Worm (Caenorhabditis elegans) whole organism, L1 larva: Measurements from ENCODE around the gene Y38H6A.5.

ENCODE experiments used
- F16B12.6 ChIP-seq: fragments of 150-350 bp; optimal IDR thresholded peaks from 2 replicates; lab custom pipeline; 2014; ENCODE audit warnings: missing biosample characterization, missing genetic modification characterization
- aha-1 ChIP-seq: fragments of 150-350 bp; optimal IDR thresholded peaks from 2 replicates; lab custom pipeline; 2014; ENCODE audit warnings: missing biosample characterization, missing genetic modification characterization
- ces-1 ChIP-seq: fragments of 150-350 bp; optimal IDR thresholded peaks from 2 replicates; lab custom pipeline; 2014; ENCODE audit warnings: missing biosample characterization, missing genetic modification reagents, missing genetic modification characterization
- fkh-10 ChIP-seq: sonication (generic microtip); optimal IDR thresholded peaks from 2 replicates; lab custom pipeline; 2017; ENCODE audit warnings: missing biosample characterization, missing genetic modification reagents, missing genetic modification characterization
- grh-1 ChIP-seq: fragments of 200-800 bp; sonication (Bioruptor generic); IDR thresholded peaks from 2 replicates; pipeline ENCODE4 v1.3.6; 2022; ENCODE audit warnings: missing genetic modification reagents, missing genetic modification characterization, missing compliant biosample characterization
- lin-13 ChIP-seq: fragments of 150-350 bp; optimal IDR thresholded peaks from 2 replicates; lab custom pipeline; 2014; ENCODE audit warnings: missing biosample characterization, missing genetic modification reagents, missing genetic modification characterization
- lin-15B ChIP-seq: fragments of 150-350 bp; sonication (generic microtip); optimal IDR thresholded peaks from 3 replicates; lab custom pipeline; 2014; ENCODE audit warnings: missing biosample characterization, missing genetic modification characterization
- lin-35 ChIP-seq, 2 experiments: fragments of 150-350 bp; optimal IDR thresholded peaks; 2 replicates each; lab custom pipeline; 2014; ENCODE audit warnings: missing biosample characterization in 2 of 2, missing genetic modification characterization in 2 of 2, missing genetic modification reagents in 2 of 2
- lsy-2 ChIP-seq, 2 experiments: fragments of 150-350 bp; optimal IDR thresholded peaks; 2 replicates each; lab custom pipeline; 2014; ENCODE audit warnings: missing biosample characterization in 2 of 2, missing genetic modification characterization in 2 of 2
- mdl-1 ChIP-seq, 2 experiments: fragments of 150-350 bp; optimal IDR thresholded peaks; 2 replicates each; lab custom pipeline; 2014 to 2017; ENCODE audit warnings: missing biosample characterization in 2 of 2, missing genetic modification characterization in 2 of 2, inconsistent platforms in 1 of 2
- nhr-11 ChIP-seq: fragments of 150-350 bp; optimal IDR thresholded peaks from 2 replicates; lab custom pipeline; 2014; ENCODE audit warnings: missing biosample characterization, missing genetic modification characterization
- nhr-12 ChIP-seq: sonication (generic microtip); optimal IDR thresholded peaks from 2 replicates; lab custom pipeline; 2017; ENCODE audit warnings: missing biosample characterization, missing genetic modification characterization
- unc-130 ChIP-seq: fragments of 150-350 bp; optimal IDR thresholded peaks from 2 replicates; lab custom pipeline; 2017; ENCODE audit warnings: missing biosample characterization, missing genetic modification characterization, inconsistent platforms
- unc-62 ChIP-seq: fragments of 150-350 bp; optimal IDR thresholded peaks from 2 replicates; lab custom pipeline; 2014; ENCODE audit warnings: missing biosample characterization, missing genetic modification reagents, missing genetic modification characterization

- TF ChIP-seq F16B12.6 (tag; lab: Kevin White, UChicago) = no peak
- no peak for TF ChIP-seq lin-13 (GFP tag; lab: Kevin White, UChicago)
- TF ChIP-seq grh-1 (GFP tag; lab: Robert Waterston, UW) = no peak
- TF ChIP-seq nhr-12 (tag; lab: Kevin White, UChicago) = no peak
- no peak for TF ChIP-seq lin-15B (tag; lab: Kevin White, UChicago)
- no peak for TF ChIP-seq ces-1 (GFP tag; lab: Kevin White, UChicago)
- no peak for TF ChIP-seq aha-1 (tag; lab: Kevin White, UChicago)
- no peak for TF ChIP-seq nhr-11 (tag; lab: Kevin White, UChicago)
- no peak for TF ChIP-seq mdl-1 (tag; optimal IDR thresholded peaks at IDR 0.05; lab: Kevin White, UChicago)
- TF ChIP-seq unc-62 (GFP tag; lab: Kevin White, UChicago) = no peak
- TF ChIP-seq lin-35 (GFP tag; optimal IDR thresholded peaks at IDR 0.05; lab: Kevin White, UChicago) = no peak
- TF ChIP-seq unc-130 (tag; lab: Kevin White, UChicago) = no peak
- no peak for TF ChIP-seq lsy-2 (tag; optimal IDR thresholded peaks at IDR 0.05; lab: Kevin White, UChicago)
- no peak for TF ChIP-seq fkh-10 (GFP tag; lab: Kevin White, UChicago)
These were observed 23.6 kb downstream of the Y38H6A.5 start, which contains the start of gene clec-262 for ce11 chrV:20311519-20311918.
